Worm (Caenorhabditis elegans) whole organism, midembryonic: ENCODE results near the gene gnrr-2.

ENCODE experiments used
- cog-1 ChIP-seq: sonication (generic microtip); optimal IDR thresholded peaks from 2 replicates; lab custom pipeline; 2016; ENCODE audit warnings: missing genetic modification characterization, missing compliant biosample characterization
- flt-1 ChIP-seq: fragments of 200-800 bp; sonication (Bioruptor generic); IDR thresholded peaks from 2 replicates; pipeline ENCODE4 v1.3.6; 2022; ENCODE audit warnings: missing genetic modification characterization, missing compliant biosample characterization
- klf-2 ChIP-seq: fragments of 200-800 bp; sonication (Bioruptor generic); conservative IDR thresholded peaks from 2 replicates; pipeline ENCODE4 v1.3.6; 2022; ENCODE audit warnings: missing genetic modification reagents, missing genetic modification characterization, missing compliant biosample characterization
- med-1 ChIP-seq: sonication (generic microtip); optimal IDR thresholded peaks from 2 replicates; lab custom pipeline; 2017; ENCODE audit warnings: missing genetic modification characterization, mild to moderate bottlenecking, missing compliant biosample characterization, antibody characterized with exemption, missing genetic modification reagents; ENCODE audit not compliant: insufficient read depth
- ref-1 ChIP-seq: fragments of 200-800 bp; sonication (Bioruptor generic); conservative IDR thresholded peaks from 2 replicates; pipeline ENCODE4 v1.3.6; 2022; ENCODE audit warnings: missing genetic modification reagents, missing genetic modification characterization, missing compliant biosample characterization
- tab-1 ChIP-seq: fragments of 200-800 bp; sonication (Bioruptor generic); IDR thresholded peaks from 2 replicates; pipeline ENCODE4 v1.3.6; 2022; ENCODE audit warnings: missing genetic modification characterization, missing compliant biosample characterization
- ztf-23 ChIP-seq: fragments of 200-800 bp; sonication (Bioruptor generic); IDR thresholded peaks from 2 replicates; pipeline ENCODE4 v1.3.6; 2022; ENCODE audit warnings: missing genetic modification reagents, missing genetic modification characterization, missing compliant biosample characterization
- ztf-29 ChIP-seq: fragments of 200-800 bp; sonication (Bioruptor generic); IDR thresholded peaks from 2 replicates; pipeline ENCODE4 v1.3.6; 2022; ENCODE audit warnings: missing genetic modification reagents, missing genetic modification characterization, missing compliant biosample characterization

- TF ChIP-seq flt-1, result no peak
- no peak for TF ChIP-seq klf-2 (GFP tag; lab: Robert Waterston, UW)
- TF ChIP-seq tab-1 (GFP tag; lab: Robert Waterston, UW), result no peak
- TF ChIP-seq cog-1 (tag; lab: Kevin White, UChicago), result no peak
- no peak for TF ChIP-seq ref-1 (GFP tag; lab: Robert Waterston, UW)
- no peak for TF ChIP-seq ztf-29 (GFP tag; lab: Robert Waterston, UW)
- no peak for TF ChIP-seq ztf-23 (GFP tag; lab: Robert Waterston, UW)
- TF ChIP-seq med-1, result no peak
Observed at ce11 chrV:14394743-14395142, 14.1 kb upstream of the gnrr-2 start, which contains the start of gene C15H11.13.
